Worm (Caenorhabditis elegans) whole organism, mixed stage, embryonic: ENCODE results near the gene Y54F10BM.9.

ENCODE experiments used
- M03D4.4 ChIP-seq: sonication (generic microtip); optimal IDR thresholded peaks from 2 replicates; lab custom pipeline; 2017; ENCODE audit warnings: mild to moderate bottlenecking, missing genetic modification characterization, missing compliant biosample characterization
- bed-3 ChIP-seq: fragments of 200-800 bp; sonication (Bioruptor generic); optimal IDR thresholded peaks from 3 replicates; lab custom pipeline; 2018; ENCODE audit warnings: mild to moderate bottlenecking, missing genetic modification characterization, moderate library complexity, missing compliant biosample characterization
- blmp-1 ChIP-seq: fragments of 150-350 bp; optimal IDR thresholded peaks from 2 replicates; lab custom pipeline; 2014; ENCODE audit warnings: missing biosample characterization, missing genetic modification characterization
- ceh-39 ChIP-seq: fragments of 150-350 bp; optimal IDR thresholded peaks from 2 replicates; lab custom pipeline; 2014; ENCODE audit warnings: missing biosample characterization, missing genetic modification characterization
- ceh-43 ChIP-seq: fragments of 200-800 bp; sonication (Bioruptor generic); optimal IDR thresholded peaks from 2 replicates; lab custom pipeline; 2018; ENCODE audit warnings: mild to moderate bottlenecking, missing genetic modification characterization, moderate library complexity, missing compliant biosample characterization
- ceh-83 ChIP-seq: fragments of 200-800 bp; sonication (Bioruptor generic); optimal IDR thresholded peaks from 2 replicates; lab custom pipeline; 2018; ENCODE audit warnings: mild to moderate bottlenecking, missing genetic modification characterization, missing compliant biosample characterization
- ces-1 ChIP-seq: fragments of 150-350 bp; optimal IDR thresholded peaks from 2 replicates; lab custom pipeline; 2014; ENCODE audit warnings: missing biosample characterization, missing genetic modification reagents, missing genetic modification characterization
- cnd-1 ChIP-seq: fragments of 200-800 bp; sonication (Bioruptor generic); optimal IDR thresholded peaks from 2 replicates; lab custom pipeline; 2018; ENCODE audit warnings: mild to moderate bottlenecking, missing genetic modification characterization, missing compliant biosample characterization
- drap-1 ChIP-seq: fragments of 200-800 bp; sonication (Bioruptor generic); optimal IDR thresholded peaks from 3 replicates; lab custom pipeline; 2018; ENCODE audit warnings: mild to moderate bottlenecking, missing genetic modification characterization, missing compliant biosample characterization
- elt-1 ChIP-seq: sonication (generic microtip); optimal IDR thresholded peaks from 2 replicates; lab custom pipeline; 2017; ENCODE audit warnings: missing genetic modification characterization, mild to moderate bottlenecking, missing compliant biosample characterization, antibody characterized with exemption, moderate library complexity, borderline replicate concordance; ENCODE audit not compliant: insufficient read depth
- elt-3 ChIP-seq: fragments of 150-350 bp; optimal IDR thresholded peaks from 2 replicates; lab custom pipeline; 2014; ENCODE audit warnings: missing biosample characterization, missing genetic modification characterization
- flh-1 ChIP-seq: fragments of 200-800 bp; sonication (Bioruptor generic); optimal IDR thresholded peaks from 2 replicates; lab custom pipeline; 2018; ENCODE audit warnings: mild to moderate bottlenecking, missing genetic modification characterization, moderate library complexity, missing compliant biosample characterization
- ham-2 ChIP-seq: fragments of 200-800 bp; sonication (Bioruptor generic); optimal IDR thresholded peaks from 2 replicates; lab custom pipeline; 2018; ENCODE audit warnings: mild to moderate bottlenecking, missing genetic modification characterization, missing compliant biosample characterization
- hlh-1 ChIP-seq: fragments of 150-350 bp; optimal IDR thresholded peaks from 2 replicates; lab custom pipeline; 2014; ENCODE audit warnings: missing biosample characterization, missing genetic modification reagents, missing genetic modification characterization
- lin-13 ChIP-seq: fragments of 150-350 bp; optimal IDR thresholded peaks from 2 replicates; lab custom pipeline; 2014; ENCODE audit warnings: missing biosample characterization, missing genetic modification characterization
- lin-32 ChIP-seq: fragments of 200-800 bp; sonication (Bioruptor generic); optimal IDR thresholded peaks from 2 replicates; lab custom pipeline; 2018; ENCODE audit warnings: mild to moderate bottlenecking, missing genetic modification characterization, missing compliant biosample characterization
- lsy-2 ChIP-seq: fragments of 150-350 bp; optimal IDR thresholded peaks from 2 replicates; lab custom pipeline; 2014; ENCODE audit warnings: missing biosample characterization, missing genetic modification characterization
- mab-5 ChIP-seq: fragments of 150-350 bp; optimal IDR thresholded peaks from 2 replicates; lab custom pipeline; 2014; ENCODE audit warnings: missing biosample characterization, missing genetic modification characterization
- mep-1 ChIP-seq: fragments of 150-350 bp; optimal IDR thresholded peaks from 2 replicates; lab custom pipeline; 2017; ENCODE audit warnings: missing biosample characterization, missing genetic modification reagents, missing genetic modification characterization, inconsistent platforms
- mls-2 ChIP-seq: sonication (generic microtip); optimal IDR thresholded peaks from 2 replicates; lab custom pipeline; 2016; ENCODE audit warnings: mild to moderate bottlenecking, missing genetic modification characterization, moderate library complexity, missing compliant biosample characterization
- nhr-12 ChIP-seq: fragments of 150-350 bp; optimal IDR thresholded peaks from 2 replicates; lab custom pipeline; 2014; ENCODE audit warnings: missing biosample characterization, missing genetic modification characterization
- nhr-2 ChIP-seq: fragments of 150-350 bp; optimal IDR thresholded peaks from 2 replicates; lab custom pipeline; 2014; ENCODE audit warnings: missing biosample characterization, missing genetic modification characterization
- nhr-237 ChIP-seq: fragments of 150-350 bp; optimal IDR thresholded peaks from 2 replicates; lab custom pipeline; 2014; ENCODE audit warnings: missing biosample characterization, missing genetic modification characterization
- nhr-28 ChIP-seq: fragments of 150-350 bp; optimal IDR thresholded peaks from 2 replicates; lab custom pipeline; 2014; ENCODE audit warnings: missing biosample characterization, missing genetic modification characterization
- nhr-76 ChIP-seq: sonication (generic microtip); optimal IDR thresholded peaks from 2 replicates; lab custom pipeline; 2017; ENCODE audit warnings: missing biosample characterization, missing genetic modification characterization
- pha-4 ChIP-seq: fragments of 150-350 bp; optimal IDR thresholded peaks from 2 replicates; lab custom pipeline; 2018; ENCODE audit warnings: missing biosample characterization, missing genetic modification reagents, missing genetic modification characterization
- sem-2 ChIP-seq: fragments of 200-800 bp; sonication (Bioruptor generic); optimal IDR thresholded peaks from 2 replicates; lab custom pipeline; 2018; ENCODE audit warnings: mild to moderate bottlenecking, missing genetic modification characterization, missing compliant biosample characterization
- snpc-4 ChIP-seq: fragments of 150-350 bp; optimal IDR thresholded peaks from 2 replicates; lab custom pipeline; 2014; ENCODE audit warnings: missing biosample characterization, missing genetic modification characterization
- sptf-1 ChIP-seq: sonication (generic microtip); optimal IDR thresholded peaks from 2 replicates; lab custom pipeline; 2017; ENCODE audit warnings: mild to moderate bottlenecking, missing genetic modification characterization, moderate library complexity, missing compliant biosample characterization
- unc-120 ChIP-seq: sonication (generic microtip); optimal IDR thresholded peaks from 2 replicates; lab custom pipeline; 2017; ENCODE audit warnings: missing genetic modification characterization, missing compliant biosample characterization; ENCODE audit not compliant: poor library complexity, severe bottlenecking
- unc-39 ChIP-seq: fragments of 150-350 bp; optimal IDR thresholded peaks from 2 replicates; lab custom pipeline; 2014; ENCODE audit warnings: missing biosample characterization, missing genetic modification characterization
- unc-62 ChIP-seq: fragments of 150-350 bp; optimal IDR thresholded peaks from 2 replicates; lab custom pipeline; 2014; ENCODE audit warnings: missing biosample characterization, missing genetic modification reagents, missing genetic modification characterization
- zip-8 ChIP-seq: fragments of 150-350 bp; optimal IDR thresholded peaks from 2 replicates; lab custom pipeline; 2014; ENCODE audit warnings: missing biosample characterization, missing genetic modification characterization
- ztf-11 ChIP-seq: fragments of 150-350 bp; optimal IDR thresholded peaks from 2 replicates; lab custom pipeline; 2014; ENCODE audit warnings: missing biosample characterization, missing genetic modification characterization

Gene Y54F10BM.9

ce11 chrIII:2259329-2259728 lies 45.4 kb downstream of the Y54F10BM.9 start:
- TF ChIP-seq mep-1 (tag; lab: Kevin White, UChicago) (no peak), M03D4.4 (tag; lab: Kevin White, UChicago) (no peak), blmp-1 (tag; lab: Kevin White, UChicago) (no peak), nhr-76 (tag; lab: Kevin White, UChicago) (no peak), lin-13 (tag; lab: Kevin White, UChicago) (no peak), unc-39 (tag; lab: Kevin White, UChicago) (no peak), ceh-39 (tag; lab: Kevin White, UChicago) (no peak), unc-120 (tag; lab: Kevin White, UChicago) (no peak), zip-8 (no peak), elt-3 (no peak), drap-1 (GFP tag; lab: Kevin White, UChicago) (no peak), mab-5 (tag; lab: Kevin White, UChicago) (no peak), hlh-1 (no peak), nhr-237 (no peak), lsy-2 (tag; lab: Kevin White, UChicago) (no peak), elt-1 (no peak), unc-62 (GFP tag; lab: Kevin White, UChicago) (no peak)

- TF ChIP-seq unc-39 (tag; lab: Kevin White, UChicago) (no peak), ces-1 (GFP tag; lab: Kevin White, UChicago) (no peak), snpc-4 (no peak), nhr-12 (tag; lab: Kevin White, UChicago) (no peak), nhr-2 (no peak), elt-1 (no peak), sem-2 (GFP tag; lab: Kevin White, UChicago) (no peak), lin-13 (tag; lab: Kevin White, UChicago) (no peak), flh-1 (GFP tag; lab: Kevin White, UChicago) (no peak), ceh-83 (GFP tag; lab: Kevin White, UChicago) (no peak), sptf-1 (tag; lab: Kevin White, UChicago) (no peak), unc-120 (tag; lab: Kevin White, UChicago) (no peak), hlh-1 (no peak)
These were observed 45.9 kb downstream of the Y54F10BM.9 start, which contains the start of gene fbxa-43 for ce11 chrIII:2258863-2259262. Gene fbxa-43, minus strand, starts transcription at chrIII:2258963.

- TF ChIP-seq nhr-2 = no peak
- no peak for TF ChIP-seq drap-1 (GFP tag; lab: Kevin White, UChicago)
- no peak for TF ChIP-seq sptf-1 (tag; lab: Kevin White, UChicago)
- no peak for TF ChIP-seq elt-1
- TF ChIP-seq unc-120 (tag; lab: Kevin White, UChicago) = no peak
- TF ChIP-seq ceh-39 (tag; lab: Kevin White, UChicago) = no peak
- TF ChIP-seq nhr-28 = no peak
- TF ChIP-seq pha-4 = no peak
- no peak for TF ChIP-seq elt-3
- TF ChIP-seq mep-1 (tag; lab: Kevin White, UChicago) = no peak
- TF ChIP-seq sem-2 (GFP tag; lab: Kevin White, UChicago) = no peak
These were observed 49.2 kb downstream of the Y54F10BM.9 start, which contains the start of gene fbxa-71 for ce11 chrIII:2255522-2255921. Gene fbxa-71, plus strand, starts transcription at chrIII:2255822.

ce11 chrIII:2253027-2253499 lies 51.7 kb downstream of the Y54F10BM.9 start, which contains the start of gene fbxa-73:
Gene fbxa-73, plus strand, starts transcription at chrIII:2253449.
- TF ChIP-seq nhr-12 (tag; lab: Kevin White, UChicago) = no peak
- no peak for TF ChIP-seq ces-1 (GFP tag; lab: Kevin White, UChicago)
- TF ChIP-seq nhr-28 = no peak
- no peak for TF ChIP-seq ceh-83 (GFP tag; lab: Kevin White, UChicago)
- no peak for TF ChIP-seq elt-3
- TF ChIP-seq ceh-39 (tag; lab: Kevin White, UChicago) = no peak
- TF ChIP-seq drap-1 (GFP tag; lab: Kevin White, UChicago) = no peak
- no peak for TF ChIP-seq ztf-11
- no peak for TF ChIP-seq M03D4.4 (tag; lab: Kevin White, UChicago)
- TF ChIP-seq ham-2 (GFP tag; lab: Kevin White, UChicago) = no peak
- TF ChIP-seq hlh-1 = no peak
- no peak for TF ChIP-seq elt-1
- TF ChIP-seq bed-3 = no peak
- TF ChIP-seq, all 35 proteins: peak for 0

ce11 chrIII:2251348-2251747 lies 53.4 kb downstream of the Y54F10BM.9 start, which contains the start of gene fbxa-7:
Gene fbxa-7, minus strand, starts transcription at chrIII:2251448.
- no peak for TF ChIP-seq ceh-83 (GFP tag; lab: Kevin White, UChicago)
- TF ChIP-seq cnd-1 = no peak
- TF ChIP-seq mab-5 (tag; lab: Kevin White, UChicago) = no peak
- TF ChIP-seq unc-120 (tag; lab: Kevin White, UChicago) = no peak
- no peak for TF ChIP-seq nhr-76 (tag; lab: Kevin White, UChicago)
- no peak for TF ChIP-seq mls-2
- no peak for TF ChIP-seq ces-1 (GFP tag; lab: Kevin White, UChicago)
- no peak for TF ChIP-seq elt-3
- no peak for TF ChIP-seq mep-1 (tag; lab: Kevin White, UChicago)
- TF ChIP-seq nhr-28 = no peak
- TF ChIP-seq ceh-39 (tag; lab: Kevin White, UChicago) = no peak
- TF ChIP-seq unc-39 (tag; lab: Kevin White, UChicago) = no peak
- TF ChIP-seq ham-2 (GFP tag; lab: Kevin White, UChicago) = no peak
- TF ChIP-seq unc-62 (GFP tag; lab: Kevin White, UChicago) = no peak
- TF ChIP-seq ceh-43 (GFP tag; lab: Kevin White, UChicago) = no peak
- TF ChIP-seq nhr-2 = no peak
- no peak for TF ChIP-seq hlh-1
- no peak for TF ChIP-seq drap-1 (GFP tag; lab: Kevin White, UChicago)
- TF ChIP-seq lin-32 (GFP tag; lab: Kevin White, UChicago) = no peak
- no peak for TF ChIP-seq sptf-1 (tag; lab: Kevin White, UChicago)
